Worm (Caenorhabditis elegans): ENCODE results near the gene C06E7.4.
A peak's percentile ranks its signal among the peaks of the same experiment; 100 is the strongest.

The C06E7.4 gene

ce11 chrIV:5859876-5860275 lies at the start of gene C06E7.4:
Gene C06E7.4, minus strand, starts transcription at chrIV:5859976.
- no peak for TF ChIP-seq lin-13 (GFP tag; optimal IDR thresholded peaks at IDR 0.05)
- no peak for TF ChIP-seq isw-1 (GFP tag; IDR thresholded peaks at IDR 0.05)
- TF ChIP-seq sptf-1 (tag; optimal IDR thresholded peaks at IDR 0.05) = no peak
- TF ChIP-seq sox-4 (tag; optimal IDR thresholded peaks at IDR 0.05) = no peak
- no peak for TF ChIP-seq F16B12.6 (tag; optimal IDR thresholded peaks at IDR 0.05)
- no peak for TF ChIP-seq dsc-1 (tag; optimal IDR thresholded peaks at IDR 0.05)
- TF ChIP-seq grh-1 (GFP tag; IDR thresholded peaks at IDR 0.05) = no peak
- no peak for TF ChIP-seq fkh-10 (GFP tag; optimal IDR thresholded peaks at IDR 0.05)
- no peak for TF ChIP-seq lsy-2 (tag; optimal IDR thresholded peaks at IDR 0.05)
- TF ChIP-seq ama-1 (optimal IDR thresholded peaks at IDR 0.05) = no peak
- no peak for TF ChIP-seq nhr-12 (tag; optimal IDR thresholded peaks at IDR 0.05)
- no peak for TF ChIP-seq ceh-88 (GFP tag; IDR thresholded peaks at IDR 0.05)
- no peak for TF ChIP-seq Y116A8C.19 (tag; optimal IDR thresholded peaks at IDR 0.05; ENCODE audit: borderline replicate concordance)
- TF ChIP-seq unc-130 (tag; optimal IDR thresholded peaks at IDR 0.05) = no peak
- no peak for TF ChIP-seq tbx-2 (tag; optimal IDR thresholded peaks at IDR 0.05)

ce11 chrIV:5903305-5903778 lies 43.6 kb upstream of the C06E7.4 start, which contains the start of gene H04M03.12:
Gene H04M03.12, minus strand, starts transcription at chrIV:5903355.
- no peak for TF ChIP-seq pqm-1 (tag; optimal IDR thresholded peaks at IDR 0.05)
- TF ChIP-seq aha-1 (tag; optimal IDR thresholded peaks at IDR 0.05) = no peak
- no peak for TF ChIP-seq nhr-71 (tag; optimal IDR thresholded peaks at IDR 0.05)
- TF ChIP-seq sox-4 (tag; optimal IDR thresholded peaks at IDR 0.05) = no peak
- no peak for TF ChIP-seq jun-1 (tag; optimal IDR thresholded peaks at IDR 0.05)
- no peak for TF ChIP-seq hpl-2 (GFP tag; optimal IDR thresholded peaks at IDR 0.05)
- no peak for TF ChIP-seq dsc-1 (tag; optimal IDR thresholded peaks at IDR 0.05)
- TF ChIP-seq nhr-90 (tag; optimal IDR thresholded peaks at IDR 0.05; ENCODE audit: poor library complexity) = no peak

- TF ChIP-seq zip-4 (GFP tag; optimal IDR thresholded peaks at IDR 0.05) = no peak
- no peak for TF ChIP-seq mab-9 (GFP tag; IDR thresholded peaks at IDR 0.05)
- TF ChIP-seq ztf-4 (tag; optimal IDR thresholded peaks at IDR 0.05) = no peak
- peak; percentile 68 for TF ChIP-seq ceh-8 (GFP tag; optimal IDR thresholded peaks at IDR 0.05)
- TF ChIP-seq unc-98 (GFP tag; IDR thresholded peaks at IDR 0.05) = no peak
- peak; percentile 29 for TF ChIP-seq nhr-47 (tag; optimal IDR thresholded peaks at IDR 0.05)
- no peak for TF ChIP-seq fkh-8 (tag; optimal IDR thresholded peaks at IDR 0.05)
- no peak for TF ChIP-seq tlp-1 (tag; optimal IDR thresholded peaks at IDR 0.05)
- TF ChIP-seq efl-3 (GFP tag; optimal IDR thresholded peaks at IDR 0.05) = no peak
- TF ChIP-seq jun-1 (tag; optimal IDR thresholded peaks at IDR 0.05) = no peak
- no peak for TF ChIP-seq blmp-1 (tag; optimal IDR thresholded peaks at IDR 0.05)
- no peak for TF ChIP-seq zag-1 (tag; optimal IDR thresholded peaks at IDR 0.05)
- TF ChIP-seq ces-1 (GFP tag; optimal IDR thresholded peaks at IDR 0.05) = no peak
- no peak for TF ChIP-seq egl-27 (tag; optimal IDR thresholded peaks at IDR 0.05)
- no peak for TF ChIP-seq lsy-2 (tag; optimal IDR thresholded peaks at IDR 0.05)
- no peak for TF ChIP-seq vab-15 (tag; optimal IDR thresholded peaks at IDR 0.05)
- TF ChIP-seq lin-15B (tag; optimal IDR thresholded peaks at IDR 0.05) = no peak
- TF ChIP-seq mep-1 (tag; optimal IDR thresholded peaks at IDR 0.05) = no peak
- TF ChIP-seq sup-37 (GFP tag; optimal IDR thresholded peaks at IDR 0.05) = no peak
- TF ChIP-seq lin-14 (GFP tag; optimal IDR thresholded peaks at IDR 0.05) = peak; percentile 51
- no peak for TF ChIP-seq swsn-7 (tag; optimal IDR thresholded peaks at IDR 0.05)
These were observed 43.0 kb upstream of the C06E7.4 start for ce11 chrIV:5902730-5903129.

- TF ChIP-seq nhr-47 (tag; optimal IDR thresholded peaks at IDR 0.05) (no peak), mab-9 (GFP tag; IDR thresholded peaks at IDR 0.05) (no peak), irx-1 (tag; optimal IDR thresholded peaks at IDR 0.05) (no peak), mdl-1 (tag; optimal IDR thresholded peaks at IDR 0.05) (no peak), snpc-4 (tag; optimal IDR thresholded peaks at IDR 0.05) (no peak), egl-27 (tag; optimal IDR thresholded peaks at IDR 0.05) (no peak), blmp-1 (tag; optimal IDR thresholded peaks at IDR 0.05) (no peak), F16B12.6 (tag; optimal IDR thresholded peaks at IDR 0.05) (no peak), rnt-1 (tag; optimal IDR thresholded peaks at IDR 0.05) (no peak)
These were observed 36.6 kb upstream of the C06E7.4 start, which contains the start of gene pck-3 for ce11 chrIV:5896341-5896740. Gene pck-3, plus strand, starts transcription at chrIV:5896641.

All from whole organism, L1 larva.